Worm (Caenorhabditis elegans) whole organism, young adult: ENCODE results near the gene F09C6.10.
"Not testable (repeated sequence)": the region's sequence is repeated elsewhere in the genome, so short reads cannot be mapped to it uniquely, and the experiment has no call there.

Source experiments
- B0336.3 ChIP-seq: fragments of 200-800 bp; sonication (Bioruptor generic); IDR thresholded peaks from 2 replicates; pipeline ENCODE4 v1.3.6; 2022; ENCODE audit warnings: missing genetic modification characterization, missing compliant biosample characterization
- F22D6.2 ChIP-seq: sonication (generic microtip); optimal IDR thresholded peaks from 2 replicates; lab custom pipeline; 2016; ENCODE audit warnings: mild to moderate bottlenecking, missing genetic modification characterization, missing compliant biosample characterization
- F37B4.10 ChIP-seq: fragments of 200-800 bp; sonication (Bioruptor generic); IDR thresholded peaks from 2 replicates; pipeline ENCODE4 v1.3.6; 2022; ENCODE audit warnings: missing genetic modification characterization, missing compliant biosample characterization
- F49E8.2 ChIP-seq: sonication (generic microtip); optimal IDR thresholded peaks from 3 replicates; lab custom pipeline; 2017; ENCODE audit warnings: missing genetic modification characterization, mild to moderate bottlenecking, missing compliant biosample characterization, antibody characterized with exemption, moderate library complexity; ENCODE audit not compliant: insufficient read depth
- F57C9.4 ChIP-seq: sonication (generic microtip); optimal IDR thresholded peaks from 2 replicates; lab custom pipeline; 2017; ENCODE audit warnings: mild to moderate bottlenecking, missing genetic modification characterization, missing compliant biosample characterization
- aptf-3 ChIP-seq: fragments of 200-800 bp; sonication (Bioruptor generic); IDR thresholded peaks from 2 replicates; pipeline ENCODE4 v1.3.6; 2022; ENCODE audit warnings: missing genetic modification characterization, missing compliant biosample characterization
- attf-6 ChIP-seq: fragments of 200-800 bp; sonication (Bioruptor generic); IDR thresholded peaks from 2 replicates; pipeline ENCODE4 v1.3.6; 2022; ENCODE audit warnings: missing genetic modification reagents, missing genetic modification characterization, missing compliant biosample characterization
- cebp-1 ChIP-seq, 2 experiments: fragments of 200-800 bp in 1 of 2; sonication (Bioruptor generic) in 1 of 2; sonication (generic microtip) in 1 of 2; IDR thresholded peaks in 1 of 2; optimal IDR thresholded peaks in 1 of 2; 2 replicates each; pipeline versions ENCODE4 v1.3.6 to Lab custom; 2017 to 2022; ENCODE audit warnings: missing compliant biosample characterization in 2 of 2, missing genetic modification characterization in 2 of 2, mild to moderate bottlenecking in 1 of 2, missing genetic modification reagents in 1 of 2, moderate library complexity in 1 of 2
- ceh-40 ChIP-seq: fragments of 200-800 bp; sonication (Bioruptor generic); IDR thresholded peaks from 2 replicates; pipeline ENCODE4 v1.3.6; 2022; ENCODE audit warnings: missing genetic modification characterization, missing compliant biosample characterization
- ceh-79 ChIP-seq: sonication (generic microtip); optimal IDR thresholded peaks from 2 replicates; lab custom pipeline; 2017; ENCODE audit warnings: mild to moderate bottlenecking, missing genetic modification characterization, missing compliant biosample characterization
- ceh-91 ChIP-seq: fragments of 200-800 bp; sonication (Bioruptor generic); IDR thresholded peaks from 2 replicates; pipeline ENCODE4 v1.3.6; 2022; ENCODE audit warnings: missing genetic modification reagents, missing genetic modification characterization, missing compliant biosample characterization
- dox-1 ChIP-seq: fragments of 200-800 bp; sonication (Bioruptor generic); IDR thresholded peaks from 2 replicates; pipeline ENCODE4 v1.3.6; 2022; ENCODE audit warnings: missing genetic modification reagents, missing genetic modification characterization, missing compliant biosample characterization
- dpl-1 ChIP-seq: fragments of 150-350 bp; optimal IDR thresholded peaks from 2 replicates; lab custom pipeline; 2014; ENCODE audit warnings: missing biosample characterization, missing genetic modification reagents, missing genetic modification characterization
- efl-1 ChIP-seq: fragments of 150-350 bp; optimal IDR thresholded peaks from 2 replicates; lab custom pipeline; 2014; ENCODE audit warnings: missing biosample characterization, missing genetic modification reagents, missing genetic modification characterization
- fkh-3 ChIP-seq: sonication (generic microtip); optimal IDR thresholded peaks from 2 replicates; lab custom pipeline; 2016; ENCODE audit warnings: mild to moderate bottlenecking, missing genetic modification characterization, missing compliant biosample characterization
- him-1 ChIP-seq: sonication (generic microtip); optimal IDR thresholded peaks from 2 replicates; lab custom pipeline; 2016; ENCODE audit warnings: missing genotype, missing genetic modification reagents, missing genetic modification characterization, missing compliant biosample characterization
- hsf-1 ChIP-seq: fragments of 200-800 bp; sonication (Bioruptor generic); IDR thresholded peaks from 2 replicates; pipeline ENCODE4 v1.3.6; 2022; ENCODE audit warnings: missing genetic modification reagents, missing genetic modification characterization, missing compliant biosample characterization
- lag-1 ChIP-seq: fragments of 200-800 bp; sonication (Bioruptor generic); IDR thresholded peaks from 2 replicates; pipeline ENCODE4 v1.3.6; 2022; ENCODE audit warnings: missing genetic modification reagents, missing genetic modification characterization, missing compliant biosample characterization
- lin-35 ChIP-seq, 3 experiments: fragments of 150-350 bp in 2 of 3; sonication (generic microtip) in 1 of 3; optimal IDR thresholded peaks; 2 replicates each; lab custom pipeline; 2014 to 2018; ENCODE audit warnings: missing biosample characterization in 3 of 3, missing genetic modification characterization in 3 of 3, missing genetic modification reagents in 3 of 3
- lin-54 ChIP-seq: fragments of 200-800 bp; sonication (Bioruptor generic); optimal IDR thresholded peaks from 2 replicates; lab custom pipeline; 2018; ENCODE audit warnings: mild to moderate bottlenecking, missing genetic modification characterization, missing compliant biosample characterization
- lir-1 ChIP-seq: fragments of 200-800 bp; sonication (Bioruptor generic); conservative IDR thresholded peaks from 2 replicates; pipeline ENCODE4 v1.3.6; 2022; ENCODE audit warnings: missing genetic modification reagents, missing genetic modification characterization, missing compliant biosample characterization
- lsl-1 ChIP-seq: fragments of 200-800 bp; sonication (Bioruptor generic); optimal IDR thresholded peaks from 2 replicates; lab custom pipeline; 2018; ENCODE audit warnings: mild to moderate bottlenecking, missing genetic modification characterization, moderate library complexity, missing compliant biosample characterization
- madf-3 ChIP-seq: fragments of 200-800 bp; sonication (Bioruptor generic); IDR thresholded peaks from 2 replicates; pipeline ENCODE4 v1.3.6; 2022; ENCODE audit warnings: missing genetic modification reagents, missing genetic modification characterization, missing compliant biosample characterization
- madf-6 ChIP-seq: fragments of 200-800 bp; sonication (Bioruptor generic); IDR thresholded peaks from 2 replicates; pipeline ENCODE4 v1.3.6; 2022; ENCODE audit warnings: missing genetic modification reagents, missing genetic modification characterization, missing compliant biosample characterization
- madf-8 ChIP-seq: fragments of 200-800 bp; sonication (Bioruptor generic); conservative IDR thresholded peaks from 2 replicates; pipeline ENCODE4 v1.3.6; 2022; ENCODE audit warnings: missing genetic modification reagents, missing genetic modification characterization, missing compliant biosample characterization
- mel-28 ChIP-seq: sonication (generic microtip); optimal IDR thresholded peaks from 2 replicates; lab custom pipeline; 2016; ENCODE audit warnings: borderline replicate concordance, mild to moderate bottlenecking, missing genetic modification characterization, missing compliant biosample characterization
- snpc-4 ChIP-seq, 5 experiments: fragments of 150-350 bp in 1 of 5; sonication (generic microtip) in 4 of 5; optimal IDR thresholded peaks; 2 replicates each; lab custom pipeline; 2014 to 2018; ENCODE audit warnings: missing genetic modification characterization in 5 of 5, missing biosample characterization in 3 of 5, antibody characterized with exemption in 2 of 5, mild to moderate bottlenecking in 2 of 5, missing compliant biosample characterization in 2 of 5, missing genotype in 2 of 5, moderate library complexity in 2 of 5, missing genetic modification reagents in 1 of 5
- sptf-2 ChIP-seq: fragments of 200-800 bp; sonication (Bioruptor generic); optimal IDR thresholded peaks from 2 replicates; lab custom pipeline; 2018; ENCODE audit warnings: mild to moderate bottlenecking, missing genetic modification characterization, missing compliant biosample characterization
- xnd-1 ChIP-seq: sonication (generic microtip); optimal IDR thresholded peaks from 2 replicates; lab custom pipeline; 2016; ENCODE audit warnings: missing genotype, missing genetic modification reagents, missing genetic modification characterization, missing compliant biosample characterization
- zim-3 ChIP-seq: sonication (generic microtip); optimal IDR thresholded peaks from 2 replicates; lab custom pipeline; 2017; ENCODE audit warnings: mild to moderate bottlenecking, missing genetic modification characterization, moderate library complexity, missing compliant biosample characterization
- ztf-22 ChIP-seq: fragments of 200-800 bp; sonication (Bioruptor generic); optimal IDR thresholded peaks from 2 replicates; lab custom pipeline; 2018; ENCODE audit warnings: mild to moderate bottlenecking, missing genetic modification characterization, moderate library complexity, missing compliant biosample characterization
- ztf-28 ChIP-seq: fragments of 200-800 bp; sonication (Bioruptor generic); IDR thresholded peaks from 2 replicates; pipeline ENCODE4 v1.3.6; 2022; ENCODE audit warnings: missing genetic modification reagents, missing genetic modification characterization, missing compliant biosample characterization

The F09C6.10 gene

DNA sequence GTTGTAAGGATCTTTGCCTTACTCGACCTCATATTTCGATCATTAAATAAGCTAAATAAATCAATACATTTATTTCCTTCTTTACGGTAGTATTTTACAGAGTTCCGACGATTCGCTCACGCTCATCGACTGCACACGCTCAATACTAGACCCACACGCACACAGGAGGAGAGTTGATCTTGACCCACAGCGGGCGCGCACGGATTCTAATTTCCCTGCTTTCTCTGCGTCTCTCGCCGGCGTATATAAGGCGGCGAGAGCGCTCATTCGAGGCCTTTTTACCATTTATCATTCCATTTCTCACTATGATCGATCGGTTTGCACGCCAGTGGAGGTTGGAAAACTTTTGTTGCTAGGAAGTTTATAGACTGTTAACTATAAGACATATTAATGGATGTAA is 34.1 kb upstream of the F09C6.10 start:
- TF ChIP-seq xnd-1 (tag; lab: Kevin White, UChicago), result peak; percentile 84
- TF ChIP-seq attf-6, result peak; percentile 78
- no peak for TF ChIP-seq snpc-4 (GFP tag; optimal IDR thresholded peaks at IDR 0.05; lab: Kevin White, UChicago)
- peak in 1 of 4 experiments; percentile 40 for TF ChIP-seq snpc-4 (tag; optimal IDR thresholded peaks at IDR 0.05; lab: Kevin White, UChicago)
- peak; percentile 78 for TF ChIP-seq madf-8 (GFP tag; lab: Robert Waterston, UW)
- TF ChIP-seq lir-1, result no peak
- no peak for TF ChIP-seq him-1 (tag; lab: Kevin White, UChicago)
- 0 out of 2 replicates have a peak, but pooled peaks have one; percentile 42 for TF ChIP-seq madf-3 (GFP tag; lab: Robert Waterston, UW)
- peak; percentile 38 for TF ChIP-seq dpl-1 (GFP tag; lab: Kevin White, UChicago)
- TF ChIP-seq aptf-3, result no peak
- no peak for TF ChIP-seq ceh-40 (GFP tag; lab: Robert Waterston, UW)
- TF ChIP-seq lin-35 (GFP tag; optimal IDR thresholded peaks at IDR 0.05; lab: Kevin White, UChicago), result no peak
- TF ChIP-seq efl-1 (GFP tag; lab: Kevin White, UChicago), result peak; percentile 79
- TF ChIP-seq sptf-2 (GFP tag; lab: Kevin White, UChicago), result no peak
- no peak for TF ChIP-seq lin-54
- no peak for TF ChIP-seq F57C9.4 (tag; lab: Kevin White, UChicago)
- TF ChIP-seq madf-6 (GFP tag; lab: Robert Waterston, UW), result peak; percentile 90
- no peak for TF ChIP-seq F37B4.10 (GFP tag; lab: Robert Waterston, UW)

ce11 chrV:16949609-16950008 is 33.6 kb upstream of the F09C6.10 start, which contains the start of gene fbxa-111:
TSS of gene fbxa-111 (minus strand) at chrV:16949709.
- TF ChIP-seq ztf-28 (GFP tag; lab: Robert Waterston, UW); mel-28; madf-6 (GFP tag; lab: Robert Waterston, UW): not testable (repeated sequence)

ce11 chrV:16948011-16948410 is 32.0 kb upstream of the F09C6.10 start, which contains the start of gene fbxa-112:
TSS of gene fbxa-112 (minus strand) at chrV:16948111.
- not testable (repeated sequence) for TF ChIP-seq cebp-1 (GFP tag; IDR thresholded peaks at IDR 0.05; lab: Robert Waterston, UW); cebp-1 (tag; optimal IDR thresholded peaks at IDR 0.05; lab: Kevin White, UChicago); ceh-79 (tag; lab: Kevin White, UChicago); lin-54

DNA sequence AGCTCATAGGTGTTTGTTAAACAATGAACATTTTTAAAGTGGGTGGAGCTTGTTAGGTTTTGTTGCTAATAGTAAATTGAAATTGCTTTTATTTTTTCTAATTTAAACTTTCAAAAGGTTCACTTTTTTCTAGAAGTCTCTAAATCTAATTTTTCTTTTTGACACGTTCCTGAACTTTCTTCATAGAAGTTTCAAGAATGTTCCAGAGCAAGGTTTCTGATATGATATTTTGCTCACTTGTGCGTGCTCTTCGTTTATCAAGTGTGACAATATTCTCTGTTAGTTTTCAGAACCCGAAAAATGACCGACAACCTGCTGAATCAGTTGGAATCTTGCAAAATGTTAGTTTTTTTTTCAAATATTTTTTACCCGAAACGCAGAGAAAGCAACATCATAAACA is 22.8 kb upstream of the F09C6.10 start, which contains the start of gene fbxa-148:
fbxa-148 (plus strand) TSS at position 301 of the 400 bp plus-strand sequence.
- not testable (repeated sequence) for TF ChIP-seq zim-3 (tag; lab: Kevin White, UChicago); lsl-1 (GFP tag; lab: Kevin White, UChicago); ceh-91

- no peak for TF ChIP-seq dox-1 (GFP tag; lab: Robert Waterston, UW)
- TF ChIP-seq sptf-2 (GFP tag; lab: Kevin White, UChicago), result no peak
- no peak for TF ChIP-seq F22D6.2 (tag; lab: Kevin White, UChicago)
- TF ChIP-seq F49E8.2, result no peak
- no peak for TF ChIP-seq ztf-22 (GFP tag; lab: Kevin White, UChicago)
- TF ChIP-seq fkh-3 (tag; lab: Kevin White, UChicago), result no peak
- TF ChIP-seq hsf-1 (GFP tag; lab: Robert Waterston, UW), result no peak
- TF ChIP-seq aptf-3, result no peak
- TF ChIP-seq lag-1 (GFP tag; lab: Robert Waterston, UW), result no peak
- no peak for TF ChIP-seq B0336.3 (GFP tag; lab: Robert Waterston, UW)
Measured at ce11 chrV:16927345-16927744, 11.4 kb upstream of the F09C6.10 start, which contains the start of gene Y102A5C.36. TSS of gene Y102A5C.36 (minus strand) at chrV:16927445.
